Fruit fly (Drosophila melanogaster): ENCODE data around the gene RpL28.

dm6 chr3L:3177872-3178271, 44.9 kb downstream of the RpL28 start:
- TF ChIP-seq Crg-1 (GFP tag; optimal IDR thresholded peaks at IDR 0.05), result no peak
- TF ChIP-seq CG11617 (GFP tag; optimal IDR thresholded peaks at IDR 0.05), result no peak
- TF ChIP-seq CG7045 (GFP tag; optimal IDR thresholded peaks at IDR 0.05), result no peak
- no peak for TF ChIP-seq CG33017 (tag; optimal IDR thresholded peaks at IDR 0.05)
- TF ChIP-seq cnc (optimal IDR thresholded peaks at IDR 0.05), result no peak
- TF ChIP-seq CG7101 (tag; optimal IDR thresholded peaks at IDR 0.05), result no peak
- no peak for TF ChIP-seq Clk (GFP tag; optimal IDR thresholded peaks at IDR 0.05)
- TF ChIP-seq kay (GFP tag; ENCODE audit: borderline replicate concordance), result no peak
- no peak for TF ChIP-seq Hr96 (GFP tag; optimal IDR thresholded peaks at IDR 0.05)
